Fruit fly (Drosophila melanogaster): ENCODE measurements around the gene CG34269.

Gene CG34269

dm6 chr3L:507576-508322, 20.4 kb upstream of the CG34269 start:
- TF ChIP-seq pan (optimal IDR thresholded peaks at IDR 0.05) (no peak), Dll (optimal IDR thresholded peaks at IDR 0.05) (no peak), EcR (GFP tag; optimal IDR thresholded peaks at IDR 0.05) (no peak), CG8478 (optimal IDR thresholded peaks at IDR 0.05) (no peak), usp (GFP tag; optimal IDR thresholded peaks at IDR 0.05) (no peak), psq (optimal IDR thresholded peaks at IDR 0.05) (no peak)

- TF ChIP-seq Dll (optimal IDR thresholded peaks at IDR 0.05) = no peak
- TF ChIP-seq psq (optimal IDR thresholded peaks at IDR 0.05) = no peak
- no peak for TF ChIP-seq CG8478 (optimal IDR thresholded peaks at IDR 0.05)
- TF ChIP-seq usp (GFP tag; optimal IDR thresholded peaks at IDR 0.05) = no peak
- no peak for TF ChIP-seq pan (optimal IDR thresholded peaks at IDR 0.05)
- TF ChIP-seq EcR (GFP tag; optimal IDR thresholded peaks at IDR 0.05) = peak in 1 of 2 experiments; percentile 42
Measured at dm6 chr3L:510823-511227, 17.3 kb upstream of the CG34269 start.

DNA sequence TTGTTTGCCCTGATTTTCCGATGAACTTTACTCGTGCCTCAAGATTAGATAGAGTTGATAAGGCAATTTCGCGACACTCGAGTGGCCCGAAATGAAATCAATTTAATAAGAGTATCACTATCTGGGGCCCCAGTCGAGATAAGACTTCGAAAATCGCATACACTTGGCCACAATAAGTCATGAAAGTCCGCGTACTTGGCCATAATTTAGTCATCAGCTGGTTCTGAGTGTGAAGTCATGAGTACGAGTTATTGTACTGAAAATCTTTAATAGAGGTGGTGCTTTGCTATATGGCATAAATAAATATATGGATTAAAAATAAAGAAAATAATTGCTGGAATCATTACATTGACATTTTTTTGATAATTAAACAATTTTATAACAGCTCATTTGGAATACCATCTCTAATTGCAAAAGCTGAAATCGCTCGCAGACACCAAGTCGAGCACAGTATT, 16.4 kb upstream of the CG34269 start:
- no peak for TF ChIP-seq psq (optimal IDR thresholded peaks at IDR 0.05)
- TF ChIP-seq usp (GFP tag; optimal IDR thresholded peaks at IDR 0.05) = no peak
- no peak for TF ChIP-seq EcR (GFP tag; optimal IDR thresholded peaks at IDR 0.05)
- TF ChIP-seq Dll (optimal IDR thresholded peaks at IDR 0.05) = no peak
- no peak for TF ChIP-seq CG8478 (optimal IDR thresholded peaks at IDR 0.05)
- no peak for TF ChIP-seq pan (optimal IDR thresholded peaks at IDR 0.05)

dm6 chr3L:513656-514055, 14.5 kb upstream of the CG34269 start:
- TF ChIP-seq psq (optimal IDR thresholded peaks at IDR 0.05) (no peak), EcR (GFP tag; optimal IDR thresholded peaks at IDR 0.05) (no peak), CG8478 (optimal IDR thresholded peaks at IDR 0.05) (no peak)

dm6 chr3L:515614-516013, 12.5 kb upstream of the CG34269 start:
- TF ChIP-seq pan (optimal IDR thresholded peaks at IDR 0.05) = no peak
- no peak for TF ChIP-seq Dll (optimal IDR thresholded peaks at IDR 0.05)
- no peak for TF ChIP-seq psq (optimal IDR thresholded peaks at IDR 0.05)
- TF ChIP-seq CG8478 (optimal IDR thresholded peaks at IDR 0.05) = no peak
- TF ChIP-seq EcR (GFP tag; optimal IDR thresholded peaks at IDR 0.05) = no peak
- no peak for TF ChIP-seq usp (GFP tag; optimal IDR thresholded peaks at IDR 0.05)

DNA sequence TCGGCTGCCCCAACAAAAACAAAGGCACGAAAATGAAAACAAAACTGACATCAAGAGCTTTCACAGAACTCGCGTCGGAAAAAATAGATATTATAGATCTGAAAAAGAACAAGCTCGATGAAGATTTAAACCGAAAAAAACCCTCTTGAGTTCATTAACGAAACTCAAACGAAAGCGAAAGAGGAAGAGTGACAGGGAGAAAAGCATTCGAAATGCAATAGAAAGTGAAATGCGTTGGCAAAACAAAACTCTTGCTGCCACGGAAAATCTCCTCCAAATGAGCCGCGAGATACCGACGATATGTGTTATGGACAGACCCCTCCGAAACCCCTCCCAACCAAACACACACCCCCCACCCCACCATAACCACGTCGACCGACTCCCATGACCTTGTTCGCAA, 11.6 kb upstream of the CG34269 start:
- TF ChIP-seq pan (optimal IDR thresholded peaks at IDR 0.05) = no peak
- TF ChIP-seq Dll (optimal IDR thresholded peaks at IDR 0.05) = no peak
- TF ChIP-seq psq (optimal IDR thresholded peaks at IDR 0.05) = no peak
- no peak for TF ChIP-seq usp (GFP tag; optimal IDR thresholded peaks at IDR 0.05)
- no peak for TF ChIP-seq EcR (GFP tag; optimal IDR thresholded peaks at IDR 0.05)
- TF ChIP-seq CG8478 (optimal IDR thresholded peaks at IDR 0.05) = no peak

DNA sequence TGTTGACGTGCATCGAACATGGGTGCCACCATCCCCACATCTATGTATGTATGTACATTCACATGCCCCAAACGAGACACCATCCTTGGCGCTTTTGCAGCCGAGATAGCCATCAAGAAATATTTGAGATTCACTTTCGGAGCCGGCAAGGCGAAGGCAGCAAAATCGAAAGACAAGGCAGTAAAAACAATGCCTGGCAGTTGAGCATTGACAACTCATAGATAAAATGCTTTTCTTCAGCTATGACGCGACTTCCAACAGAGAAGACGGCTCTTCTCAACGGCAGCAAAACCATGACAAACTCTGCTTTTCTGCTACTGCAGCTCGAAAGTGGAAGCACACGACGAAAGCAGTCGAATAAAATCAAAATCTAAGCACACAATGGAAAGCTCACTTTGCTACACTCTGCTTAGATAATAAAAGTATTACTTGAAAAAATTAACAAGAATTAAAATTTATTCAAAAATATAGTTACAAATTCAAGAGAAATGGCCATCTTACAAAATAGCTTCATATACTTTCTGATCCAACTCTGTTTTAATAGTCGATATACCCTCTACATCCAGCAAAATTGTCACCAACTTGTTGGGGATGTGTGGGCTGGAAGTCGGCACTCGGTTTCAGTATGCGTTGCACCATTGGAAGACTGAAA, 11.1 kb upstream of the CG34269 start:
- TF ChIP-seq pan (optimal IDR thresholded peaks at IDR 0.05) (no peak), EcR (GFP tag; optimal IDR thresholded peaks at IDR 0.05) (no peak), psq (optimal IDR thresholded peaks at IDR 0.05) (no peak), Dll (optimal IDR thresholded peaks at IDR 0.05) (no peak), CG8478 (optimal IDR thresholded peaks at IDR 0.05) (no peak), usp (GFP tag; optimal IDR thresholded peaks at IDR 0.05) (no peak)

dm6 chr3L:520465-521216, 7.5 kb upstream of the CG34269 start:
- TF ChIP-seq Dll (optimal IDR thresholded peaks at IDR 0.05) = no peak
- TF ChIP-seq CG8478 (optimal IDR thresholded peaks at IDR 0.05) = no peak
- no peak for TF ChIP-seq usp (GFP tag; optimal IDR thresholded peaks at IDR 0.05)
- TF ChIP-seq pan (optimal IDR thresholded peaks at IDR 0.05) = no peak
- TF ChIP-seq psq (optimal IDR thresholded peaks at IDR 0.05) = no peak
- no peak for TF ChIP-seq EcR (GFP tag; optimal IDR thresholded peaks at IDR 0.05)

DNA sequence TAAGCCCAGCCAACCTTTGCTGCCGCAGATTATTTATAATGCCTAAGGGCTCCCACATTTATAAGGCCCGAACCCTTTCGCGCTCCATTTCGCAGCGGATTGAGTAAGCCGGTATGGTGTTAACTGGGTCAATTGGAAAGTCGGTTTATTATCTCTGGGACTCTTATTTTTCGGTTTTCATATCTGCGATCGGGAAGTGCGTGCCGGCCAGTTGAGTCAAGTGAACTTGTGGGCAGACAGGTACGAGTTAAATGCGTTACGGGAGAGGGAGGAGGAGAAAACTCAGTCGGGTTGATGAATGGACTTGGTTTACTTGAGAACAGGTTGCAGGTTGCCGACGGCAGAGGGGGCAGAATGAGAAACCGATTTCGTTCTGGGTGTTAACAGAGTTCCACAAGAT, 3.9 kb upstream of the CG34269 start:
- TF ChIP-seq pan (optimal IDR thresholded peaks at IDR 0.05) (no peak), CG8478 (optimal IDR thresholded peaks at IDR 0.05) (no peak)

DNA sequence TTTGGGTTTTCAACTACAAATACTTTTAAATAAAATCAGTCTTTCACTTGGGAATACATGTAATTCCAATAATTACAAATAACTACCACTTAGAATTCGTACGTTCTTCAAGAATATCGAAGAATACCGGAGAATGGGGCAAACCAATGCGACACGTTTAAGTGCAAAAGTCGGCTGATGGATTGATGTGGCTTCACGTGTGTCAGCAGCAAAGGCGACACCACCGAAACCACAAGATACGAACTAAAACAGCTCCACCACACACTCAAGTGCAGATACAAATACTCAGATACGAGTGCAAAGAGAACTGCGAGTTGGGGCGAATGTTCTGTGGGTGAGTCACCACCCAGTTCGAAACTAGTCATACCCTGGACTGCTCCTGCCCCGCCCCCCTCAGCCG, 2.7 kb downstream of the CG34269 start:
- TF ChIP-seq EcR (GFP tag; optimal IDR thresholded peaks at IDR 0.05) (no peak), CG8478 (optimal IDR thresholded peaks at IDR 0.05) (no peak), pan (optimal IDR thresholded peaks at IDR 0.05) (no peak), Dll (optimal IDR thresholded peaks at IDR 0.05) (no peak)

DNA sequence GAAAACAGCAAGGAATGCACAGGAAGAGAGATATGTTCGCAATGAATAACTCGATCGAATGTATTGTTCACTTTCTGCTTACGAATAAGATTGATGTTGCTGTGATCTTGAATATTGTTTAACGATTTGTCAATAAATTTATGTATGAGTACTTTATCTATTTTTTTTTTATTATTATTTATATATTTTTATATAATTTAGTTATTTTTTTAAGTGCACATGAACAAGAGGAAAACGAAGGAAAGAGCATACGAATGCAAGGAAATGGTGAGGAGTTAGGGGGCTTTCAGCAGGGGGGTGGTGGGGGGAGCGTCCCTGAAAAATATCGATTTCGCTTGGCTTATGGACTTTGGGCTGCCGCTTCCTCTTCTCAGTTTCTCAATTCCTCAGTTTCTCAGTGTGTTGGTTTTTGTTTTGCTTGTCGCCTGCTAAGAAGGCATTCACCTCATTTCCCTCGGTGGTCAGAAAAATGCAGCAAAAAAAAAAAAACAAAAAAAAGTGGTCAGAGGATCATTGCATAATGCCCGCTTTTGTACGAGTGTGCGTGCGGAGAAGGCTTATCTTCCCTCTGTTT, 3.2 kb downstream of the CG34269 start:
- peak; percentile 22 to 75 for TF ChIP-seq EcR (GFP tag; optimal IDR thresholded peaks at IDR 0.05)
- TF ChIP-seq psq (optimal IDR thresholded peaks at IDR 0.05) = no peak

- TF ChIP-seq usp (GFP tag; optimal IDR thresholded peaks at IDR 0.05) = no peak
- TF ChIP-seq EcR (GFP tag; optimal IDR thresholded peaks at IDR 0.05) = no peak
- no peak for TF ChIP-seq CG8478 (optimal IDR thresholded peaks at IDR 0.05)
- no peak for TF ChIP-seq psq (optimal IDR thresholded peaks at IDR 0.05)
- TF ChIP-seq Dll (optimal IDR thresholded peaks at IDR 0.05) = no peak
- TF ChIP-seq pan (optimal IDR thresholded peaks at IDR 0.05) = no peak
Measured at dm6 chr3L:533807-534206, 5.7 kb downstream of the CG34269 start.
